Worm (Caenorhabditis elegans): Measurements from ENCODE around the gene mtrr-1.
A peak's percentile ranks its signal among the peaks of the same experiment; 100 is the strongest.

Gene mtrr-1

ce11 chrII:9315692-9316091 is 29.9 kb downstream of the mtrr-1 start:
- peak; percentile 77 for TF ChIP-seq lin-14 (GFP tag; optimal IDR thresholded peaks at IDR 0.05)
- no peak for TF ChIP-seq pax-3 (tag; optimal IDR thresholded peaks at IDR 0.05)
- TF ChIP-seq zip-4 (GFP tag; optimal IDR thresholded peaks at IDR 0.05): no peak
- TF ChIP-seq lin-15B (tag; optimal IDR thresholded peaks at IDR 0.05): no peak
- TF ChIP-seq nhr-19 (GFP tag; conservative IDR thresholded peaks at IDR 0.05): no peak
- TF ChIP-seq egl-27 (tag; optimal IDR thresholded peaks at IDR 0.05): no peak
- no peak for TF ChIP-seq ceh-90 (tag; optimal IDR thresholded peaks at IDR 0.05)
- no peak for TF ChIP-seq dsc-1 (tag; optimal IDR thresholded peaks at IDR 0.05)
- TF ChIP-seq isw-1 (GFP tag; IDR thresholded peaks at IDR 0.05): no peak
- TF ChIP-seq swsn-7 (tag; optimal IDR thresholded peaks at IDR 0.05): no peak
- TF ChIP-seq hlh-4 (tag; optimal IDR thresholded peaks at IDR 0.05): no peak
- TF ChIP-seq sox-4 (tag; optimal IDR thresholded peaks at IDR 0.05): no peak
- no peak for TF ChIP-seq pag-3 (tag; optimal IDR thresholded peaks at IDR 0.05; ENCODE audit: borderline replicate concordance, insufficient read depth)
- TF ChIP-seq lin-39 (tag; optimal IDR thresholded peaks at IDR 0.05): no peak
- TF ChIP-seq blmp-1 (tag; optimal IDR thresholded peaks at IDR 0.05): no peak
- no peak for TF ChIP-seq unc-130 (tag; optimal IDR thresholded peaks at IDR 0.05)
- no peak for TF ChIP-seq egl-13 (tag; optimal IDR thresholded peaks at IDR 0.05)
- TF ChIP-seq unc-98 (GFP tag; IDR thresholded peaks at IDR 0.05): no peak
- no peak for TF ChIP-seq fkh-10 (GFP tag; optimal IDR thresholded peaks at IDR 0.05)
- no peak for TF ChIP-seq C04F5.9 (tag; optimal IDR thresholded peaks at IDR 0.05)
- no peak for TF ChIP-seq ceh-8 (GFP tag; optimal IDR thresholded peaks at IDR 0.05)
- TF ChIP-seq fkh-4 (tag; optimal IDR thresholded peaks at IDR 0.05; ENCODE audit: borderline replicate concordance): no peak
- no peak for TF ChIP-seq fos-1 (tag; optimal IDR thresholded peaks at IDR 0.05)
- peak; percentile 49 for TF ChIP-seq rnt-1 (tag; optimal IDR thresholded peaks at IDR 0.05)
- no peak for TF ChIP-seq efl-1 (optimal IDR thresholded peaks at IDR 0.05)
- TF ChIP-seq efl-1 (GFP tag; optimal IDR thresholded peaks at IDR 0.05 in 1 of 2): peak in 1 of 2 experiments; percentile 92
- no peak for TF ChIP-seq alr-1 (tag; optimal IDR thresholded peaks at IDR 0.05; ENCODE audit: borderline replicate concordance)
- no peak for TF ChIP-seq tbx-2 (tag; optimal IDR thresholded peaks at IDR 0.05)
- peak in 1 of 2 experiments; percentile 26 for TF ChIP-seq lsy-2 (tag; optimal IDR thresholded peaks at IDR 0.05)
- no peak for TF ChIP-seq lir-3 (tag; optimal IDR thresholded peaks at IDR 0.05; ENCODE audit: poor library complexity)
- no peak for TF ChIP-seq grh-1 (GFP tag; IDR thresholded peaks at IDR 0.05)
- peak; percentile 28 for TF ChIP-seq nhr-71 (tag; optimal IDR thresholded peaks at IDR 0.05)
- TF ChIP-seq sup-37 (GFP tag; optimal IDR thresholded peaks at IDR 0.05): no peak
- TF ChIP-seq nhr-85 (tag): no peak
- no peak for TF ChIP-seq ztf-4 (tag; optimal IDR thresholded peaks at IDR 0.05)
- TF ChIP-seq Y116A8C.19 (tag; optimal IDR thresholded peaks at IDR 0.05; ENCODE audit: borderline replicate concordance): no peak

ce11 chrII:9316801-9317200 is 31.0 kb downstream of the mtrr-1 start:
- TF ChIP-seq ets-5 (GFP tag; IDR thresholded peaks at IDR 0.05) (no peak), unc-62 (GFP tag; optimal IDR thresholded peaks at IDR 0.05) (no peak), lin-15B (tag; optimal IDR thresholded peaks at IDR 0.05) (no peak), hlh-17 (GFP tag; optimal IDR thresholded peaks at IDR 0.05; ENCODE audit: borderline replicate concordance) (no peak)

Data from whole organism, L1 larva.